Worm (Caenorhabditis elegans) whole organism, L3 larva: Measurements from ENCODE around the gene C06E7.4.

Source experiments
- ceh-9 ChIP-seq: sonication (generic microtip); optimal IDR thresholded peaks from 2 replicates; lab custom pipeline; 2018; ENCODE audit warnings: missing biosample characterization, missing genetic modification characterization
- lin-39 ChIP-seq: fragments of 150-350 bp; optimal IDR thresholded peaks from 2 replicates; lab custom pipeline; 2018; ENCODE audit warnings: missing biosample characterization, missing genetic modification reagents, missing genetic modification characterization
- mdl-1 ChIP-seq: fragments of 150-350 bp; optimal IDR thresholded peaks from 2 replicates; lab custom pipeline; 2014; ENCODE audit warnings: missing biosample characterization, missing genetic modification characterization
- nhr-23 ChIP-seq: fragments of 150-350 bp; optimal IDR thresholded peaks from 2 replicates; lab custom pipeline; 2014; ENCODE audit warnings: missing biosample characterization, missing genetic modification reagents, missing genetic modification characterization
- nhr-25 ChIP-seq: sonication (generic microtip); optimal IDR thresholded peaks from 2 replicates; lab custom pipeline; 2017; ENCODE audit warnings: missing biosample characterization, missing genetic modification characterization
- pha-4 ChIP-seq: fragments of 150-350 bp; optimal IDR thresholded peaks from 2 replicates; lab custom pipeline; 2014; ENCODE audit warnings: missing biosample characterization, missing genetic modification reagents, missing genetic modification characterization
- skn-1 ChIP-seq: fragments of 150-350 bp; optimal IDR thresholded peaks from 2 replicates; lab custom pipeline; 2014; ENCODE audit warnings: missing biosample characterization, missing genetic modification characterization
- tbx-2 ChIP-seq: sonication (generic microtip); optimal IDR thresholded peaks from 2 replicates; lab custom pipeline; 2016; ENCODE audit warnings: mild to moderate bottlenecking, missing genetic modification characterization, missing compliant biosample characterization
- unc-62 ChIP-seq: fragments of 150-350 bp; sonication (generic microtip); optimal IDR thresholded peaks from 4 replicates; lab custom pipeline; 2014; ENCODE audit warnings: missing biosample characterization, missing genetic modification reagents, missing genetic modification characterization

- TF ChIP-seq mdl-1, result no peak
- peak; percentile 34 for TF ChIP-seq lin-39 (tag; lab: Kevin White, UChicago)
- peak; percentile 84 for TF ChIP-seq nhr-23
- TF ChIP-seq tbx-2 (tag; lab: Kevin White, UChicago), result no peak
- TF ChIP-seq nhr-25 (tag; lab: Kevin White, UChicago), result peak; percentile 63
- no peak for TF ChIP-seq skn-1 (tag; lab: Kevin White, UChicago)
- no peak for TF ChIP-seq ceh-9 (tag; lab: Kevin White, UChicago)
- TF ChIP-seq unc-62 (GFP tag; lab: Kevin White, UChicago), result no peak
- TF ChIP-seq pha-4 (tag; lab: Kevin White, UChicago), result peak; percentile 79
Measured at ce11 chrIV:5817459-5817858, 42.3 kb downstream of the C06E7.4 start.
